Fruit fly (Drosophila melanogaster): Measurements from ENCODE around the gene Ubc87F.

Gene Ubc87F

dm6 chr3R:13683624-13684568, 34.1 kb downstream of the Ubc87F start, which contains the start of gene flfl (continued):
- TF ChIP-seq phol (tag; optimal IDR thresholded peaks at IDR 0.05), result peak; percentile 98
- no peak for TF ChIP-seq CG8944 (GFP tag; optimal IDR thresholded peaks at IDR 0.05)
- TF ChIP-seq inv (GFP tag; IDR thresholded peaks at IDR 0.05; ENCODE audit: partially characterized antibody), result no peak
- no peak for TF ChIP-seq sr (GFP tag; IDR thresholded peaks at IDR 0.05)
- TF ChIP-seq Mrtf (GFP tag; IDR thresholded peaks at IDR 0.05), result no peak
- TF ChIP-seq CG11247 (GFP tag; IDR thresholded peaks at IDR 0.05), result no peak
- TF ChIP-seq MBD-R2 (GFP tag; IDR thresholded peaks at IDR 0.05), result no peak
- no peak for TF ChIP-seq CG14860 (GFP tag; IDR thresholded peaks at IDR 0.05; ENCODE audit: partially characterized antibody)
- no peak for TF ChIP-seq CG14667 (GFP tag; IDR thresholded peaks at IDR 0.05)
- no peak for TF ChIP-seq CG30431 (GFP tag; optimal IDR thresholded peaks at IDR 0.05)
- TF ChIP-seq fd96Cb (tag; optimal IDR thresholded peaks at IDR 0.05), result no peak
- TF ChIP-seq HLH4C (GFP tag; IDR thresholded peaks at IDR 0.05; ENCODE audit: partially characterized antibody), result no peak
- no peak for TF ChIP-seq ken (GFP tag; IDR thresholded peaks at IDR 0.05)
- peak; percentile 20 for TF ChIP-seq ind (GFP tag; optimal IDR thresholded peaks at IDR 0.05)
- peak; percentile 35 for TF ChIP-seq mam (GFP tag; optimal IDR thresholded peaks at IDR 0.05)
- no peak for TF ChIP-seq CG6175 (GFP tag; IDR thresholded peaks at IDR 0.05)
- TF ChIP-seq pnt (GFP tag; optimal IDR thresholded peaks at IDR 0.05), result no peak
- TF ChIP-seq CG15601 (tag; optimal IDR thresholded peaks at IDR 0.05), result no peak
- TF ChIP-seq CG33213 (GFP tag; optimal IDR thresholded peaks at IDR 0.05), result peak; percentile 18
- no peak for TF ChIP-seq Eip74EF (GFP tag; optimal IDR thresholded peaks at IDR 0.05)
- TF ChIP-seq CG16779 (GFP tag; IDR thresholded peaks at IDR 0.05), result no peak
- TF ChIP-seq lab (GFP tag; optimal IDR thresholded peaks at IDR 0.05), result peak; percentile 35
- no peak for TF ChIP-seq fd64A (GFP tag; optimal IDR thresholded peaks at IDR 0.05)
- TF ChIP-seq CG17359 (tag; optimal IDR thresholded peaks at IDR 0.05), result no peak
- TF ChIP-seq pzg (GFP tag; optimal IDR thresholded peaks at IDR 0.05), result peak; percentile 91
- TF ChIP-seq Hr39 (optimal IDR thresholded peaks at IDR 0.05), result no peak
- TF ChIP-seq gsb-n (tag; optimal IDR thresholded peaks at IDR 0.05), result no peak
- TF ChIP-seq CG33557 (GFP tag; optimal IDR thresholded peaks at IDR 0.05), result peak; percentile 1
- no peak for TF ChIP-seq Blimp-1 (GFP tag; optimal IDR thresholded peaks at IDR 0.05)
- TF ChIP-seq Poxn (GFP tag; IDR thresholded peaks at IDR 0.05), result no peak
- no peak for TF ChIP-seq Lpt (GFP tag; optimal IDR thresholded peaks at IDR 0.05)
- TF ChIP-seq lola (GFP tag; optimal IDR thresholded peaks at IDR 0.05), result no peak
- no peak for TF ChIP-seq eve (GFP tag; optimal IDR thresholded peaks at IDR 0.05)
- TF ChIP-seq repo (GFP tag; optimal IDR thresholded peaks at IDR 0.05), result no peak
- no peak for TF ChIP-seq crol (GFP tag; IDR thresholded peaks at IDR 0.05)
- TF ChIP-seq mirr (GFP tag; optimal IDR thresholded peaks at IDR 0.05), result no peak
- no peak for TF ChIP-seq CG6654 (GFP tag; optimal IDR thresholded peaks at IDR 0.05)
- no peak for TF ChIP-seq CG15269 (tag; optimal IDR thresholded peaks at IDR 0.05)
- no peak for TF ChIP-seq Asciz (GFP tag; optimal IDR thresholded peaks at IDR 0.05)
- no peak for TF ChIP-seq lov (optimal IDR thresholded peaks at IDR 0.05)
- no peak for TF ChIP-seq lov (GFP tag; IDR thresholded peaks at IDR 0.05)
- TF ChIP-seq dimm (GFP tag; IDR thresholded peaks at IDR 0.05), result no peak
- TF ChIP-seq CG8089 (GFP tag; optimal IDR thresholded peaks at IDR 0.05), result no peak
- no peak for TF ChIP-seq CG10366 (GFP tag; IDR thresholded peaks at IDR 0.05)
- no peak for TF ChIP-seq vnd (GFP tag; IDR thresholded peaks at IDR 0.05; ENCODE audit: partially characterized antibody)
- no peak for TF ChIP-seq gt (GFP tag; IDR thresholded peaks at IDR 0.05)
- no peak for TF ChIP-seq jigr1 (GFP tag; IDR thresholded peaks at IDR 0.05)
- TF ChIP-seq Spps (tag; optimal IDR thresholded peaks at IDR 0.05), result no peak
- peak; percentile 28 for TF ChIP-seq emc (GFP tag; optimal IDR thresholded peaks at IDR 0.05)
- no peak for TF ChIP-seq Fer3 (tag; optimal IDR thresholded peaks at IDR 0.05)

Data from whole organism, embryonic.